Fruit fly (Drosophila melanogaster) whole organism, embryonic: ENCODE results near the gene CG7728.

ENCODE experiments used
- Abd-B ChIP-seq: fragments of 200-800 bp; sonication (Bioruptor generic); optimal IDR thresholded peaks from 2 replicates; lab custom pipeline; 2018; ENCODE audit warnings: missing biosample characterization, mild to moderate bottlenecking, missing genetic modification characterization, moderate library complexity
- Atf-2 ChIP-seq: fragments of 200-800 bp; sonication (Bioruptor generic); optimal IDR thresholded peaks from 2 replicates; lab custom pipeline; 2016; ENCODE audit warnings: missing biosample characterization, missing genetic modification characterization
- Awh ChIP-seq: fragments of 200-800 bp; sonication (Bioruptor generic); IDR thresholded peaks from 2 replicates; pipeline ENCODE4, ENCODE4 v1.3.6; 2022; ENCODE audit warnings: missing biosample characterization, missing genetic modification characterization
- Bdp1 ChIP-seq: fragments of 200-800 bp; sonication (Bioruptor generic); optimal IDR thresholded peaks from 3 replicates; lab custom pipeline; 2016; ENCODE audit warnings: missing biosample characterization, missing genetic modification characterization
- CG11695 ChIP-seq: fragments of 200-800 bp; sonication (Bioruptor generic); IDR thresholded peaks from 3 replicates; pipeline ENCODE4 v1.3.6; 2022; ENCODE audit warnings: missing biosample characterization, missing genetic modification characterization
- CG12104 ChIP-seq: fragments of 200-800 bp; sonication (Bioruptor generic); optimal IDR thresholded peaks from 3 replicates; lab custom pipeline; 2016; ENCODE audit warnings: missing biosample characterization, missing genetic modification characterization
- CG14710 ChIP-seq: fragments of 200-800 bp; sonication (Bioruptor generic); optimal IDR thresholded peaks from 3 replicates; lab custom pipeline; 2019; ENCODE audit warnings: missing biosample characterization, mild to moderate bottlenecking, missing genetic modification characterization, moderate library complexity
- CG1602 ChIP-seq: fragments of 200-800 bp; sonication (Bioruptor generic); optimal IDR thresholded peaks from 3 replicates; lab custom pipeline; 2016; ENCODE audit warnings: missing biosample characterization, missing genetic modification characterization
- CG17186 ChIP-seq: fragments of 200-800 bp; sonication (Bioruptor generic); optimal IDR thresholded peaks from 3 replicates; lab custom pipeline; 2017; ENCODE audit warnings: missing biosample characterization, missing genetic modification reagents, missing genetic modification characterization
- CG33557 ChIP-seq: fragments of 200-800 bp; sonication (Bioruptor generic); optimal IDR thresholded peaks from 2 replicates; lab custom pipeline; 2019; ENCODE audit warnings: missing biosample characterization, mild to moderate bottlenecking, missing genetic modification characterization, moderate library complexity
- CG34376 ChIP-seq: fragments of 200-800 bp; sonication (Bioruptor generic); optimal IDR thresholded peaks from 2 replicates; lab custom pipeline; 2018; ENCODE audit warnings: missing biosample characterization, mild to moderate bottlenecking, missing genetic modification characterization
- CG3847 ChIP-seq: fragments of 200-800 bp; sonication (Bioruptor generic); IDR thresholded peaks from 2 replicates; pipeline ENCODE4 v1.3.6; 2022; ENCODE audit warnings: missing biosample characterization, missing genetic modification characterization
- CG4328 ChIP-seq: fragments of 200-800 bp; sonication (Bioruptor generic); optimal IDR thresholded peaks from 3 replicates; lab custom pipeline; 2017; ENCODE audit warnings: missing biosample characterization, missing genetic modification reagents, missing genetic modification characterization
- CG4730 ChIP-seq: fragments of 200-800 bp; sonication (Bioruptor generic); IDR thresholded peaks from 2 replicates; pipeline ENCODE4 v1.3.6; 2022; ENCODE audit warnings: missing biosample characterization, missing genetic modification characterization
- CG5953 ChIP-seq: fragments of 200-800 bp; sonication (Bioruptor generic); IDR thresholded peaks from 2 replicates; pipeline ENCODE4 v1.3.6; 2022; ENCODE audit warnings: missing biosample characterization, missing genetic modification characterization
- CG8089 ChIP-seq: fragments of 200-800 bp; sonication (Bioruptor generic); optimal IDR thresholded peaks from 3 replicates; lab custom pipeline; 2016; ENCODE audit warnings: missing biosample characterization, missing genetic modification characterization
- CG8281 ChIP-seq: fragments of 200-800 bp; sonication (Bioruptor generic); optimal IDR thresholded peaks from 2 replicates; lab custom pipeline; 2018; ENCODE audit warnings: missing biosample characterization, mild to moderate bottlenecking, missing genetic modification characterization, moderate library complexity
- CG8290 ChIP-seq, 3 experiments: fragments of 200-800 bp; sonication (Bioruptor generic); optimal IDR thresholded peaks; 2 replicates each; lab custom pipeline; 2016 to 2019; ENCODE audit warnings: missing biosample characterization in 3 of 3, missing genetic modification characterization in 3 of 3, mild to moderate bottlenecking in 2 of 3, moderate library complexity in 1 of 3
- CG8924 ChIP-seq: fragments of 200-800 bp; optimal IDR thresholded peaks from 3 replicates; lab custom pipeline; 2019; ENCODE audit warnings: missing biosample characterization, mild to moderate bottlenecking, missing genetic modification characterization, moderate library complexity
- Dad ChIP-seq: fragments of 200-800 bp; sonication (Bioruptor generic); optimal IDR thresholded peaks from 3 replicates; lab custom pipeline; 2016; ENCODE audit warnings: missing biosample characterization, missing genetic modification characterization
- Dfd ChIP-seq, 2 experiments: fragments of >200 bp; optimal IDR thresholded peaks; 2 replicates each; lab custom pipeline; 2017; ENCODE audit warnings: missing biosample characterization in 2 of 2, missing genetic modification characterization in 2 of 2
- Doc2 ChIP-seq: fragments of 200-800 bp; sonication (Bioruptor generic); IDR thresholded peaks from 2 replicates; pipeline ENCODE4 v1.3.6; 2022; ENCODE audit warnings: missing biosample characterization, missing genetic modification characterization
- Elba2 ChIP-seq: fragments of 200-800 bp; sonication (Bioruptor generic); optimal IDR thresholded peaks from 3 replicates; lab custom pipeline; 2016; ENCODE audit warnings: missing biosample characterization, missing genetic modification characterization
- Fer3 ChIP-seq: fragments of 200-800 bp; sonication (Bioruptor generic); optimal IDR thresholded peaks from 2 replicates; lab custom pipeline; 2018; ENCODE audit warnings: missing biosample characterization, mild to moderate bottlenecking, missing genetic modification characterization, moderate library complexity
- HmgZ ChIP-seq: fragments of 200-800 bp; sonication (Bioruptor generic); optimal IDR thresholded peaks from 2 replicates; lab custom pipeline; 2018; ENCODE audit warnings: missing biosample characterization, mild to moderate bottlenecking, missing genetic modification characterization
- Hr39 ChIP-seq: fragments of >200 bp; optimal IDR thresholded peaks from 2 replicates; lab custom pipeline; 2017
- Hr78 ChIP-seq, 2 experiments: fragments of 200-800 bp in 1 of 2; fragments of >200 bp in 1 of 2; sonication (Bioruptor generic) in 1 of 2; optimal IDR thresholded peaks; 2 replicates each; lab custom pipeline; 2017 to 2019; ENCODE audit warnings: missing biosample characterization in 2 of 2, missing genetic modification characterization in 2 of 2, mild to moderate bottlenecking in 1 of 2, moderate library complexity in 1 of 2
- Meics ChIP-seq: fragments of 200-800 bp; sonication (Bioruptor generic); optimal IDR thresholded peaks from 2 replicates; lab custom pipeline; 2017; ENCODE audit warnings: missing biosample characterization, mild to moderate bottlenecking, missing genetic modification characterization
- NK7.1 ChIP-seq: fragments of 200-800 bp; sonication (Bioruptor generic); optimal IDR thresholded peaks from 3 replicates; lab custom pipeline; 2016; ENCODE audit warnings: missing biosample characterization, missing genetic modification characterization
- ab ChIP-seq: fragments of 200-800 bp; sonication (Bioruptor generic); optimal IDR thresholded peaks from 2 replicates; lab custom pipeline; 2016; ENCODE audit warnings: missing biosample characterization, missing genetic modification characterization
- cas ChIP-seq: fragments of 200-800 bp; sonication (Bioruptor generic); IDR thresholded peaks from 2 replicates; pipeline ENCODE4 v1.3.6; 2022; ENCODE audit warnings: missing biosample characterization, missing genetic modification characterization
- chif ChIP-seq, 2 experiments: fragments of 200-800 bp; sonication (Bioruptor generic); optimal IDR thresholded peaks; 3 replicates each; lab custom pipeline; 2016; ENCODE audit warnings: missing biosample characterization in 2 of 2, missing genetic modification characterization in 2 of 2
- crp ChIP-seq, 2 experiments: fragments of 200-800 bp; sonication (Bioruptor generic); optimal IDR thresholded peaks; 2 replicates in 1 of 2; 3 replicates in 1 of 2; lab custom pipeline; 2017; ENCODE audit warnings: missing biosample characterization in 2 of 2, missing genetic modification characterization in 2 of 2, mild to moderate bottlenecking in 1 of 2, moderate library complexity in 1 of 2
- dmrt99B ChIP-seq: fragments of 200-800 bp; sonication (Bioruptor generic); optimal IDR thresholded peaks from 2 replicates; lab custom pipeline; 2018; ENCODE audit warnings: missing biosample characterization, mild to moderate bottlenecking, missing genetic modification characterization, moderate library complexity
- emc ChIP-seq: fragments of 200-800 bp; sonication (Bioruptor generic); optimal IDR thresholded peaks from 2 replicates; lab custom pipeline; 2016; ENCODE audit warnings: missing biosample characterization, missing genetic modification characterization
- ems ChIP-seq: fragments of 200-800 bp; sonication (Bioruptor generic); optimal IDR thresholded peaks from 3 replicates; lab custom pipeline; 2016; ENCODE audit warnings: missing biosample characterization, missing genetic modification characterization
- exex ChIP-seq: fragments of 200-800 bp; sonication (Bioruptor generic); optimal IDR thresholded peaks from 4 replicates; lab custom pipeline; 2018; ENCODE audit warnings: missing biosample characterization, mild to moderate bottlenecking, missing genetic modification characterization, moderate library complexity
- ftz-f1 ChIP-seq: fragments of 200-800 bp; sonication (Bioruptor generic); optimal IDR thresholded peaks from 2 replicates; lab custom pipeline; 2016; ENCODE audit warnings: missing biosample characterization, missing genetic modification characterization
- fu2 ChIP-seq: fragments of 200-800 bp; sonication (Bioruptor generic); optimal IDR thresholded peaks from 2 replicates; lab custom pipeline; 2016; ENCODE audit warnings: missing biosample characterization, missing genetic modification characterization
- hbn ChIP-seq: fragments of 200-800 bp; sonication (Bioruptor generic); IDR thresholded peaks from 2 replicates; pipeline ENCODE4 v1.3.6; 2022; ENCODE audit warnings: missing biosample characterization, missing genetic modification characterization; ENCODE audit not compliant: partially characterized antibody
- her ChIP-seq: fragments of 200-800 bp; sonication (Bioruptor generic); optimal IDR thresholded peaks from 2 replicates; lab custom pipeline; 2016; ENCODE audit warnings: missing biosample characterization, missing genetic modification characterization
- insv ChIP-seq, 2 experiments: fragments of 200-800 bp; sonication (Bioruptor generic); optimal IDR thresholded peaks; 3 replicates each; lab custom pipeline; 2016 to 2018; ENCODE audit warnings: missing biosample characterization in 2 of 2, missing genetic modification characterization in 2 of 2
- lilli ChIP-seq: fragments of 200-800 bp; sonication (Bioruptor generic); optimal IDR thresholded peaks from 3 replicates; lab custom pipeline; 2016; ENCODE audit warnings: missing biosample characterization, missing genetic modification characterization
- nom ChIP-seq: fragments of 200-800 bp; sonication (Bioruptor generic); optimal IDR thresholded peaks from 2 replicates; lab custom pipeline; 2017; ENCODE audit warnings: missing biosample characterization, missing genetic modification characterization, mild to moderate bottlenecking, moderate library complexity, missing genetic modification reagents
- pfk ChIP-seq: fragments of 200-800 bp; sonication (Bioruptor generic); optimal IDR thresholded peaks from 2 replicates; lab custom pipeline; 2018; ENCODE audit warnings: missing biosample characterization, mild to moderate bottlenecking, missing genetic modification characterization, moderate library complexity
- prd ChIP-seq, 3 experiments: fragments of >200 bp in 2 of 3; fragments of 200-800 bp in 1 of 3; sonication (Bioruptor generic) in 1 of 3; optimal IDR thresholded peaks in 2 of 3; IDR thresholded peaks in 1 of 3; 2 replicates in 2 of 3; 3 replicates in 1 of 3; pipeline versions ENCODE4 v1.3.6 to Lab custom; 2017 to 2022; ENCODE audit warnings: missing biosample characterization in 1 of 3, missing genetic modification characterization in 1 of 3
- sens ChIP-seq: fragments of 200-800 bp; sonication (Bioruptor generic); peaks from one replicate; lab custom pipeline; 2016; ENCODE audit warnings: missing biosample characterization, missing genetic modification characterization
- sna ChIP-seq: fragments of 200-800 bp; sonication (Bioruptor generic); IDR thresholded peaks from 2 replicates; pipeline ENCODE4 v1.3.6; 2022; ENCODE audit warnings: missing biosample characterization, missing genetic modification characterization; ENCODE audit not compliant: partially characterized antibody
- tap ChIP-seq: fragments of 200-800 bp; optimal IDR thresholded peaks from 3 replicates; lab custom pipeline; 2019; ENCODE audit warnings: missing biosample characterization, mild to moderate bottlenecking, missing genetic modification characterization, moderate library complexity
- twi ChIP-seq: fragments of 200-800 bp; optimal IDR thresholded peaks from 2 replicates; lab custom pipeline; 2019; ENCODE audit warnings: missing biosample characterization, mild to moderate bottlenecking, missing genetic modification characterization, moderate library complexity
- zen2 ChIP-seq: fragments of 200-800 bp; sonication (Bioruptor generic); IDR thresholded peaks from 3 replicates; pipeline ENCODE4 v1.3.6; 2022; ENCODE audit warnings: missing biosample characterization, missing genetic modification characterization; ENCODE audit not compliant: partially characterized antibody

Gene CG7728

dm6 chr3L:17044799-17045198 lies 28.5 kb downstream of the CG7728 start, which contains the start of gene Pop5 (continued):
- TF ChIP-seq pfk (no peak), insv (GFP tag; optimal IDR thresholded peaks at IDR 0.05; lab: Kevin White, UChicago) (peak in 1 of 2 experiments; percentile 62), CG8290 (GFP tag; optimal IDR thresholded peaks at IDR 0.05; lab: Kevin White, UChicago) (no peak), CG8290 (tag; optimal IDR thresholded peaks at IDR 0.05; lab: Kevin White, UChicago) (no peak), her (no peak), CG3847 (GFP tag; lab: Robert Waterston, UW) (peak; percentile 56), Hr39 (lab: Kevin White, UChicago) (no peak), emc (no peak), CG4328 (GFP tag; lab: Kevin White, UChicago) (no peak), sens (GFP tag; lab: Kevin White, UChicago) (peak; percentile 54), CG33557 (GFP tag; lab: Kevin White, UChicago) (peak; percentile 3), cas (no peak), Dad (no peak), Hr78 (GFP tag; optimal IDR thresholded peaks at IDR 0.05; lab: Kevin White, UChicago) (no peak), CG11695 (GFP tag; lab: Robert Waterston, UW) (no peak), Dfd (GFP tag; optimal IDR thresholded peaks at IDR 0.05; lab: Kevin White, UChicago) (no peak), ab (GFP tag; lab: Kevin White, UChicago) (no peak), ftz-f1 (GFP tag; lab: Kevin White, UChicago) (peak; percentile 27), nom (GFP tag; lab: Kevin White, UChicago) (no peak), Elba2 (GFP tag; lab: Kevin White, UChicago) (peak; percentile 73), CG1602 (no peak), exex (no peak), HmgZ (tag; lab: Kevin White, UChicago) (peak; percentile 58), sna (GFP tag; lab: Robert Waterston, UW) (no peak), CG34376 (peak; percentile 9), CG14710 (peak; percentile 76), Awh (GFP tag; lab: Robert Waterston, UW) (no peak), CG4730 (no peak), NK7.1 (no peak), CG12104 (no peak), CG5953 (GFP tag; lab: Robert Waterston, UW) (no peak), lilli (no peak), CG8089 (GFP tag; lab: Kevin White, UChicago) (no peak), chif (GFP tag; optimal IDR thresholded peaks at IDR 0.05; lab: Kevin White, UChicago) (no peak), Abd-B (GFP tag; lab: Kevin White, UChicago) (no peak), CG8281 (tag; lab: Kevin White, UChicago) (no peak), Fer3 (tag; lab: Kevin White, UChicago) (peak; percentile 10), crp (GFP tag; optimal IDR thresholded peaks at IDR 0.05; lab: Kevin White, UChicago) (peak in 1 of 2 experiments; percentile 13), zen2 (GFP tag; lab: Robert Waterston, UW) (no peak), twi (tag; lab: Kevin White, UChicago) (no peak), Atf-2 (no peak), tap (tag; lab: Kevin White, UChicago) (no peak), prd (optimal IDR thresholded peaks at IDR 0.05; lab: Kevin White, UChicago) (no peak), prd (GFP tag; IDR thresholded peaks at IDR 0.05; lab: Robert Waterston, UW) (no peak), hbn (GFP tag; lab: Robert Waterston, UW) (no peak; the same call in 1 of the 2 replicates), CG17186 (GFP tag; lab: Kevin White, UChicago) (no peak), Doc2 (GFP tag; lab: Robert Waterston, UW) (no peak), Bdp1 (no peak), dmrt99B (tag; lab: Kevin White, UChicago) (no peak), Meics (GFP tag; lab: Kevin White, UChicago) (peak; percentile 30), CG8924 (tag; lab: Kevin White, UChicago) (no peak), ems (GFP tag; lab: Kevin White, UChicago) (no peak), fu2 (no peak)
